Worm (Caenorhabditis elegans): ENCODE results near the gene F09E10.6.

The F09E10.6 gene

ce11 chrX:1446593-1447141 is 50.8 kb downstream of the F09E10.6 start, which contains the start of gene zfp-3 (continued):
- peak; percentile 88 for TF ChIP-seq B0336.3 (GFP tag; IDR thresholded peaks at IDR 0.05)
- no peak for TF ChIP-seq ztf-25 (GFP tag; IDR thresholded peaks at IDR 0.05)
- TF ChIP-seq D2030.7 (GFP tag; IDR thresholded peaks at IDR 0.05): no peak
- TF ChIP-seq gei-17 (GFP tag; optimal IDR thresholded peaks at IDR 0.05): peak; percentile 87
- peak; percentile 75 for TF ChIP-seq somi-1 (GFP tag; optimal IDR thresholded peaks at IDR 0.05)
- no peak for TF ChIP-seq ztf-6 (GFP tag; IDR thresholded peaks at IDR 0.05)
- TF ChIP-seq akir-1 (GFP tag; optimal IDR thresholded peaks at IDR 0.05): peak; percentile 76
- no peak for TF ChIP-seq ceh-100 (GFP tag; IDR thresholded peaks at IDR 0.05)
- TF ChIP-seq lin-26 (GFP tag; IDR thresholded peaks at IDR 0.05): peak; percentile 59
- peak; percentile 56 for TF ChIP-seq tlf-1 (GFP tag; optimal IDR thresholded peaks at IDR 0.05)
- peak; percentile 47; the same call in 1 of the 2 replicates for TF ChIP-seq egrh-3 (GFP tag; IDR thresholded peaks at IDR 0.05)
- TF ChIP-seq ztf-26 (tag; optimal IDR thresholded peaks at IDR 0.05): peak; percentile 91
- peak; percentile 84 for TF ChIP-seq nfyb-1 (GFP tag; IDR thresholded peaks at IDR 0.05)
- no peak for TF ChIP-seq F57C9.4 (tag; optimal IDR thresholded peaks at IDR 0.05)
- TF ChIP-seq ceh-79 (tag; optimal IDR thresholded peaks at IDR 0.05): no peak
- TF ChIP-seq efl-1 (GFP tag; optimal IDR thresholded peaks at IDR 0.05): no peak
- no peak for TF ChIP-seq ceh-91 (GFP tag; IDR thresholded peaks at IDR 0.05)
- peak; percentile 80 for TF ChIP-seq lir-1 (GFP tag; conservative IDR thresholded peaks at IDR 0.05)
- TF ChIP-seq snpc-1.1 (tag; optimal IDR thresholded peaks at IDR 0.05; ENCODE audit: insufficient read depth): no peak
- TF ChIP-seq F37B4.10 (GFP tag; IDR thresholded peaks at IDR 0.05): no peak
- TF ChIP-seq ztf-18 (tag; optimal IDR thresholded peaks at IDR 0.05): peak; percentile 39
- TF ChIP-seq chd-7 (tag; optimal IDR thresholded peaks at IDR 0.05): peak; percentile 76
- peak; percentile 92 for TF ChIP-seq ekl-4 (GFP tag; IDR thresholded peaks at IDR 0.05)
- no peak for TF ChIP-seq ztf-28 (GFP tag; IDR thresholded peaks at IDR 0.05)
- TF ChIP-seq ceh-27 (GFP tag; optimal IDR thresholded peaks at IDR 0.05): peak; percentile 95
- TF ChIP-seq F10E7.11 (tag; optimal IDR thresholded peaks at IDR 0.05): no peak
- no peak for TF ChIP-seq mxl-1 (tag; optimal IDR thresholded peaks at IDR 0.05)
- peak; percentile 77; the same call in 1 of the 2 replicates for TF ChIP-seq Y53G8AR.9 (GFP tag; conservative IDR thresholded peaks at IDR 0.05)
- peak; percentile 44 for TF ChIP-seq nhr-90 (tag; optimal IDR thresholded peaks at IDR 0.05)
- no peak for TF ChIP-seq bed-1 (GFP tag; IDR thresholded peaks at IDR 0.05)
- no peak for TF ChIP-seq madf-6 (GFP tag; IDR thresholded peaks at IDR 0.05)

ce11 chrX:1445696-1446095 is 51.8 kb downstream of the F09E10.6 start:
- TF ChIP-seq bed-2 (GFP tag; IDR thresholded peaks at IDR 0.05): no peak
- 0 out of 2 replicates have a peak, but pooled peaks have one; percentile 36 for TF ChIP-seq hmg-20 (GFP tag; IDR thresholded peaks at IDR 0.05)
- peak; percentile 33 for TF ChIP-seq tlf-1 (GFP tag; optimal IDR thresholded peaks at IDR 0.05)
- no peak for TF ChIP-seq B0035.1 (tag; optimal IDR thresholded peaks at IDR 0.05)
- TF ChIP-seq dox-1 (GFP tag; IDR thresholded peaks at IDR 0.05): 0 out of 2 replicates have a peak, but pooled peaks have one; percentile 16
- peak; percentile 44 for TF ChIP-seq ZK185.1 (tag; optimal IDR thresholded peaks at IDR 0.05; ENCODE audit: poor library complexity, severe bottlenecking)
- no peak for TF ChIP-seq mcd-1 (GFP tag; IDR thresholded peaks at IDR 0.05)
- peak; percentile 76 for TF ChIP-seq ama-1 (optimal IDR thresholded peaks at IDR 0.05)
- TF ChIP-seq ama-1 (GFP tag; optimal IDR thresholded peaks at IDR 0.05): no peak
- no peak for TF ChIP-seq ztf-6 (GFP tag; IDR thresholded peaks at IDR 0.05)
- peak; percentile 22 for TF ChIP-seq lin-40 (tag; optimal IDR thresholded peaks at IDR 0.05)
- TF ChIP-seq pbrm-1 (GFP tag; IDR thresholded peaks at IDR 0.05): peak; percentile 31; the same call in 1 of the 2 replicates
- TF ChIP-seq madf-10 (tag; optimal IDR thresholded peaks at IDR 0.05): peak; percentile 25
- peak; percentile 13 for TF ChIP-seq lin-54 (GFP tag; optimal IDR thresholded peaks at IDR 0.05)
- TF ChIP-seq K11D2.4 (GFP tag; IDR thresholded peaks at IDR 0.05): peak; percentile 26; the same call in 1 of the 2 replicates
- TF ChIP-seq ekl-4 (GFP tag; IDR thresholded peaks at IDR 0.05): no peak
- TF ChIP-seq madf-8 (GFP tag; conservative IDR thresholded peaks at IDR 0.05): no peak
- TF ChIP-seq ztf-22 (GFP tag; optimal IDR thresholded peaks at IDR 0.05): no peak
- TF ChIP-seq athp-1 (tag; optimal IDR thresholded peaks at IDR 0.05): no peak
- peak; percentile 62; the same call in 1 of the 2 replicates for TF ChIP-seq nfyb-1 (GFP tag; IDR thresholded peaks at IDR 0.05)
- TF ChIP-seq madf-3 (GFP tag; IDR thresholded peaks at IDR 0.05): no peak
- peak; percentile 17 for TF ChIP-seq repo-1 (tag; optimal IDR thresholded peaks at IDR 0.05)
- peak; percentile 36; the same call in 1 of the 2 replicates for TF ChIP-seq B0336.3 (GFP tag; IDR thresholded peaks at IDR 0.05)

All from whole organism, young adult.